Fruit fly (Drosophila melanogaster) whole organism, embryonic: Measurements from ENCODE around the gene Srg3.

ENCODE experiments used
- Adf1 ChIP-seq: fragments of 200-800 bp; sonication (Bioruptor generic); IDR thresholded peaks from 2 replicates; pipeline ENCODE4 v1.3.6; 2022; ENCODE audit warnings: missing biosample characterization, missing genetic modification characterization
- Aef1 ChIP-seq: fragments of 200-800 bp; sonication (Bioruptor generic); IDR thresholded peaks from 3 replicates; pipeline ENCODE4 v1.3.6; 2022; ENCODE audit warnings: missing biosample characterization, missing genetic modification characterization
- Asciz ChIP-seq: fragments of 200-800 bp; sonication (Bioruptor generic); optimal IDR thresholded peaks from 2 replicates; lab custom pipeline; 2017; ENCODE audit warnings: missing biosample characterization, mild to moderate bottlenecking, missing genetic modification characterization, missing genetic modification reagents
- CG11695 ChIP-seq: fragments of 200-800 bp; sonication (Bioruptor generic); IDR thresholded peaks from 3 replicates; pipeline ENCODE4 v1.3.6; 2022; ENCODE audit warnings: missing biosample characterization, missing genetic modification characterization
- CG11696 ChIP-seq: fragments of 200-800 bp; sonication (Bioruptor generic); IDR thresholded peaks from 2 replicates; pipeline ENCODE4 v1.3.6; 2022; ENCODE audit warnings: missing biosample characterization, missing genetic modification characterization
- CG11723 ChIP-seq: fragments of 200-800 bp; sonication (Bioruptor generic); optimal IDR thresholded peaks from 2 replicates; lab custom pipeline; 2017; ENCODE audit warnings: missing biosample characterization, mild to moderate bottlenecking, missing genetic modification characterization
- CG12104 ChIP-seq: fragments of 200-800 bp; sonication (Bioruptor generic); optimal IDR thresholded peaks from 3 replicates; lab custom pipeline; 2016; ENCODE audit warnings: missing biosample characterization, missing genetic modification characterization
- CG13424 ChIP-seq: fragments of 200-800 bp; sonication (Bioruptor generic); optimal IDR thresholded peaks from 2 replicates; lab custom pipeline; 2019; ENCODE audit warnings: missing biosample characterization, mild to moderate bottlenecking, missing genetic modification characterization, moderate library complexity
- CG13775 ChIP-seq: fragments of 200-800 bp; sonication (Bioruptor generic); optimal IDR thresholded peaks from 3 replicates; lab custom pipeline; 2017; ENCODE audit warnings: missing biosample characterization, mild to moderate bottlenecking, missing genetic modification characterization
- CG17568 ChIP-seq: fragments of 200-800 bp; sonication (Bioruptor generic); optimal IDR thresholded peaks from 2 replicates; lab custom pipeline; 2018; ENCODE audit warnings: missing biosample characterization, mild to moderate bottlenecking, missing genetic modification characterization, moderate library complexity
- CG1792 ChIP-seq: fragments of 200-800 bp; sonication (Bioruptor generic); optimal IDR thresholded peaks from 2 replicates; lab custom pipeline; 2016; ENCODE audit warnings: missing biosample characterization, missing genetic modification characterization
- CG18011 ChIP-seq: fragments of 200-800 bp; sonication (Bioruptor generic); optimal IDR thresholded peaks from 2 replicates; lab custom pipeline; 2017; ENCODE audit warnings: missing biosample characterization, missing genetic modification characterization, mild to moderate bottlenecking, moderate library complexity, missing genotype
- CG18476 ChIP-seq: fragments of 200-800 bp; sonication (Bioruptor generic); optimal IDR thresholded peaks from 2 replicates; lab custom pipeline; 2016; ENCODE audit warnings: missing biosample characterization, mild to moderate bottlenecking, missing genetic modification characterization
- CG2116 ChIP-seq: fragments of 200-800 bp; sonication (Bioruptor generic); optimal IDR thresholded peaks from 3 replicates; lab custom pipeline; 2018; ENCODE audit warnings: missing biosample characterization, mild to moderate bottlenecking, missing genetic modification characterization
- CG4404 ChIP-seq: fragments of 200-800 bp; sonication (Bioruptor generic); IDR thresholded peaks from 2 replicates; pipeline ENCODE4 v1.3.6; 2022; ENCODE audit warnings: missing biosample characterization, missing genetic modification characterization
- CG5953 ChIP-seq: fragments of 200-800 bp; sonication (Bioruptor generic); IDR thresholded peaks from 2 replicates; pipeline ENCODE4 v1.3.6; 2022; ENCODE audit warnings: missing biosample characterization, missing genetic modification characterization
- CG7271 ChIP-seq: fragments of 200-800 bp; sonication (Bioruptor generic); optimal IDR thresholded peaks from 2 replicates; lab custom pipeline; 2018; ENCODE audit warnings: missing biosample characterization, mild to moderate bottlenecking, missing genetic modification characterization, moderate library complexity
- CG8944 ChIP-seq: fragments of 200-800 bp; sonication (Bioruptor generic); optimal IDR thresholded peaks from 3 replicates; lab custom pipeline; 2016; ENCODE audit warnings: missing biosample characterization, missing genetic modification characterization
- CG9727 ChIP-seq: fragments of 200-800 bp; sonication (Bioruptor generic); optimal IDR thresholded peaks from 3 replicates; lab custom pipeline; 2017; ENCODE audit warnings: missing biosample characterization, mild to moderate bottlenecking, missing genetic modification characterization
- Dll ChIP-seq: fragments of 200-800 bp; sonication (Bioruptor generic); IDR thresholded peaks from 4 replicates; pipeline ENCODE4 v1.3.6; 2022; ENCODE audit warnings: missing biosample characterization, missing genetic modification characterization; ENCODE audit not compliant: partially characterized antibody
- Ets65A ChIP-seq: fragments of 200-800 bp; sonication (Bioruptor generic); peaks from one replicate; lab custom pipeline; 2016; ENCODE audit warnings: missing biosample characterization, missing genetic modification characterization
- H15 ChIP-seq: fragments of 200-800 bp; sonication (Bioruptor generic); IDR thresholded peaks from 3 replicates; pipeline ENCODE4 v1.3.6; 2022; ENCODE audit warnings: missing biosample characterization, missing genetic modification characterization
- MBD-R2 ChIP-seq: fragments of 200-800 bp; sonication (Bioruptor generic); IDR thresholded peaks from 2 replicates; pipeline ENCODE4 v1.3.6; 2022; ENCODE audit warnings: missing biosample characterization, missing genetic modification characterization
- Max ChIP-seq: fragments of 200-800 bp; sonication (Bioruptor generic); optimal IDR thresholded peaks from 2 replicates; lab custom pipeline; 2016; ENCODE audit warnings: missing biosample characterization, mild to moderate bottlenecking, missing genetic modification characterization
- Nf-YC ChIP-seq: fragments of 200-800 bp; optimal IDR thresholded peaks from 3 replicates; lab custom pipeline; 2019; ENCODE audit warnings: missing biosample characterization, mild to moderate bottlenecking, missing genetic modification characterization, moderate library complexity
- Ptx1 ChIP-seq: fragments of 200-800 bp; sonication (Bioruptor generic); IDR thresholded peaks from 2 replicates; pipeline ENCODE4 v1.3.6; 2022; ENCODE audit warnings: missing biosample characterization, missing genetic modification characterization
- Ssrp ChIP-seq: fragments of 200-800 bp; sonication (Bioruptor generic); optimal IDR thresholded peaks from 2 replicates; lab custom pipeline; 2018; ENCODE audit warnings: missing biosample characterization, mild to moderate bottlenecking, missing genetic modification characterization, moderate library complexity
- Xrp1 ChIP-seq: fragments of 200-800 bp; sonication (Bioruptor generic); IDR thresholded peaks from 2 replicates; pipeline ENCODE4 v1.3.6; 2022; ENCODE audit warnings: missing biosample characterization, missing genetic modification characterization
- bbx ChIP-seq: fragments of 200-800 bp; sonication (Bioruptor generic); IDR thresholded peaks from 2 replicates; pipeline ENCODE4 v1.3.6; 2022; ENCODE audit warnings: missing biosample characterization, missing genetic modification characterization; ENCODE audit not compliant: partially characterized antibody
- bcd ChIP-seq: fragments of 200-800 bp; sonication (Bioruptor generic); optimal IDR thresholded peaks from 2 replicates; lab custom pipeline; 2017; ENCODE audit warnings: missing biosample characterization, mild to moderate bottlenecking, missing genetic modification characterization
- bsh ChIP-seq, 2 experiments: fragments of 200-800 bp; sonication (Bioruptor generic); optimal IDR thresholded peaks; 2 replicates each; lab custom pipeline; 2017 to 2018; ENCODE audit warnings: mild to moderate bottlenecking in 2 of 2, missing biosample characterization in 2 of 2, missing genetic modification characterization in 2 of 2, moderate library complexity in 1 of 2
- btn ChIP-seq: fragments of 200-800 bp; sonication (Bioruptor generic); optimal IDR thresholded peaks from 2 replicates; lab custom pipeline; 2016; ENCODE audit warnings: missing biosample characterization, missing genetic modification characterization
- cas ChIP-seq: fragments of 200-800 bp; sonication (Bioruptor generic); IDR thresholded peaks from 2 replicates; pipeline ENCODE4 v1.3.6; 2022; ENCODE audit warnings: missing biosample characterization, missing genetic modification characterization
- chm ChIP-seq: fragments of 200-800 bp; sonication (Bioruptor generic); IDR thresholded peaks from 2 replicates; pipeline ENCODE4 v1.3.6; 2022; ENCODE audit warnings: missing biosample characterization, missing genetic modification characterization
- chn ChIP-seq: fragments of 200-800 bp; sonication (Bioruptor generic); optimal IDR thresholded peaks from 2 replicates; lab custom pipeline; 2016; ENCODE audit warnings: missing biosample characterization, missing genetic modification characterization
- emc ChIP-seq: fragments of 200-800 bp; sonication (Bioruptor generic); optimal IDR thresholded peaks from 2 replicates; lab custom pipeline; 2016; ENCODE audit warnings: missing biosample characterization, missing genetic modification characterization
- ems ChIP-seq: fragments of 200-800 bp; sonication (Bioruptor generic); optimal IDR thresholded peaks from 3 replicates; lab custom pipeline; 2016; ENCODE audit warnings: missing biosample characterization, missing genetic modification characterization
- gem ChIP-seq: fragments of 200-800 bp; sonication (Bioruptor generic); optimal IDR thresholded peaks from 2 replicates; lab custom pipeline; 2019; ENCODE audit warnings: missing biosample characterization, mild to moderate bottlenecking, missing genetic modification characterization, moderate library complexity
- gfzf ChIP-seq: fragments of 200-800 bp; sonication (Bioruptor generic); optimal IDR thresholded peaks from 2 replicates; lab custom pipeline; 2016; ENCODE audit warnings: missing biosample characterization, mild to moderate bottlenecking, missing genetic modification characterization, moderate library complexity
- gsb ChIP-seq: fragments of 200-800 bp; sonication (Bioruptor generic); IDR thresholded peaks from 2 replicates; pipeline ENCODE4 v1.3.6; 2022; ENCODE audit warnings: missing biosample characterization, missing genetic modification characterization
- gsb-n ChIP-seq: fragments of 200-800 bp; sonication (Bioruptor generic); optimal IDR thresholded peaks from 3 replicates; lab custom pipeline; 2018; ENCODE audit warnings: missing biosample characterization, mild to moderate bottlenecking, missing genetic modification characterization
- ken ChIP-seq: fragments of 200-800 bp; sonication (Bioruptor generic); IDR thresholded peaks from 3 replicates; pipeline ENCODE4 v1.3.6; 2022; ENCODE audit warnings: missing biosample characterization, missing genetic modification characterization
- knrl ChIP-seq: fragments of 200-800 bp; sonication (Bioruptor generic); IDR thresholded peaks from 3 replicates; pipeline ENCODE4 v1.3.6; 2022; ENCODE audit warnings: missing biosample characterization, missing genetic modification characterization; ENCODE audit not compliant: partially characterized antibody
- luna ChIP-seq: fragments of 200-800 bp; sonication (Bioruptor generic); optimal IDR thresholded peaks from 2 replicates; lab custom pipeline; 2016; ENCODE audit warnings: missing biosample characterization, missing genetic modification characterization
- pita ChIP-seq: fragments of 200-800 bp; sonication (Bioruptor generic); optimal IDR thresholded peaks from 2 replicates; lab custom pipeline; 2017; ENCODE audit warnings: missing biosample characterization, mild to moderate bottlenecking, missing genetic modification characterization
- ranshi ChIP-seq: fragments of 200-800 bp; sonication (Bioruptor generic); IDR thresholded peaks from 2 replicates; pipeline ENCODE4 v1.3.6; 2022; ENCODE audit warnings: missing biosample characterization, missing genetic modification characterization
- row ChIP-seq: fragments of 200-800 bp; sonication (Bioruptor generic); IDR thresholded peaks from 3 replicates; pipeline ENCODE4 v1.3.6; 2022; ENCODE audit warnings: missing biosample characterization, missing genetic modification characterization
- ssp ChIP-seq: fragments of 200-800 bp; sonication (Bioruptor generic); IDR thresholded peaks from 2 replicates; pipeline ENCODE4 v1.3.6; 2022; ENCODE audit warnings: missing biosample characterization, missing genetic modification characterization
- toy ChIP-seq: fragments of 200-800 bp; sonication (Bioruptor generic); IDR thresholded peaks from 2 replicates; pipeline ENCODE4 v1.3.6; 2022; ENCODE audit warnings: missing biosample characterization, missing genetic modification characterization
- unc-4 ChIP-seq: fragments of 200-800 bp; sonication (Bioruptor generic); IDR thresholded peaks from 2 replicates; pipeline ENCODE4 v1.3.6; 2022; ENCODE audit warnings: missing biosample characterization, missing genetic modification characterization; ENCODE audit not compliant: partially characterized antibody

Srg3 gene

DNA sequence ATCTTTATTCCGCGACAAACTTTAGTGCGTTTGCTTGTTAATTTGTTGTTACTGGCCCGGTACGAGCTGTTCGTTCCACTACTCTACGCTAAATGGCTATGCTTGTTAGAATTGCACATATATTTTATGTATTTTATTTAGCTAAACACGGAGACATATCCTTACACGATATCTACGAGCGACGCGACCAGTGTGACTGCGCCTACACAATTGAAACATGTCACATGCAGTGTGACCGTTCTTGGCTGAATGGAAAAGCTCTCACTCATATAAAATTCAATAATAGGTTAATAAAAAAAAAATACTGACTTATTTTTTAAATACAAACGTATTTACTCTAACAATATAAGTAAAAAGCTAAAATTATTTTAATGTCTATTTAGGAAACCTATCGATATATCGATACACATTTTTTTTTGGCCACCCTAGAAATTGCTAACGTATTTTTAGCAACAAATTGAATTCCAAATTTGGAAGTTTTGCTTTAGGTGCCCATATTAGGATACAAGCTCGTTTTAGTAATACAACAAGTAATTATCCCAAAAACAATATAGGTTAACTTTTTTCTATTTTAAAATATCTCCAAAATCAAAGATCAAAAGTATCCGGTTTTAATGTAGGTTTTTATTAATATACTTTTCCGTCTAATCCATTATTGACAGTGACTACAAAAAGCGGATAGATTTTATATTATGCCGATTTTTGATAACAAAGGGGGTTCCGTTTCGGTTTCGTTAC lies 43.9 kb upstream of the Srg3 start, which contains the start of gene CG4080 (continued):
- no peak for TF ChIP-seq CG9727 (GFP tag; lab: Kevin White, UChicago)
- TF ChIP-seq ranshi = peak; percentile 82; the same call in 1 of the 2 replicates
- peak; percentile 72 for TF ChIP-seq bbx (GFP tag; lab: Robert Waterston, UW)
- peak; percentile 84 for TF ChIP-seq knrl (GFP tag; lab: Robert Waterston, UW)
- peak; percentile 44 for TF ChIP-seq Nf-YC (tag; lab: Kevin White, UChicago)
- TF ChIP-seq bcd (GFP tag; lab: Kevin White, UChicago) = no peak
- no peak for TF ChIP-seq ken
- no peak for TF ChIP-seq emc (GFP tag; lab: Kevin White, UChicago)
- peak; percentile 25 for TF ChIP-seq MBD-R2 (GFP tag; lab: Robert Waterston, UW)
- TF ChIP-seq pita (GFP tag; lab: Kevin White, UChicago) = no peak
- peak; percentile 89 for TF ChIP-seq CG2116
- no peak for TF ChIP-seq CG7271
- TF ChIP-seq CG18476 (GFP tag; lab: Kevin White, UChicago) = peak; percentile 30
- TF ChIP-seq CG8944 (GFP tag; lab: Kevin White, UChicago) = no peak
- TF ChIP-seq ssp = no peak
- peak; percentile 34 for TF ChIP-seq gem (tag; lab: Kevin White, UChicago)
- TF ChIP-seq gfzf (GFP tag; lab: Kevin White, UChicago) = peak; percentile 90
- peak; percentile 13; the same call in 1 of the 2 replicates for TF ChIP-seq chm
- peak; percentile 88 for TF ChIP-seq unc-4
- TF ChIP-seq Adf1 = no peak
- no peak for TF ChIP-seq luna (GFP tag; lab: Kevin White, UChicago)
- no peak for TF ChIP-seq btn (GFP tag; lab: Kevin White, UChicago)
- peak; percentile 89 for TF ChIP-seq Dll (GFP tag; lab: Robert Waterston, UW)
- 0 out of 2 replicates have a peak, but pooled peaks have one; percentile 41 for TF ChIP-seq CG5953 (GFP tag; lab: Robert Waterston, UW)
- TF ChIP-seq CG1792 = no peak
- peak; percentile 17 for TF ChIP-seq CG13424 (tag; lab: Kevin White, UChicago)
- TF ChIP-seq H15 = no peak
- TF ChIP-seq Ptx1 (GFP tag; lab: Robert Waterston, UW) = no peak
- no peak for TF ChIP-seq gsb (GFP tag; lab: Robert Waterston, UW)
- peak; percentile 35 for TF ChIP-seq ems (GFP tag; lab: Kevin White, UChicago)
- TF ChIP-seq Ssrp (tag; lab: Kevin White, UChicago) = no peak
- no peak for TF ChIP-seq Asciz (GFP tag; lab: Kevin White, UChicago)
- no peak for TF ChIP-seq cas (GFP tag; lab: Robert Waterston, UW)
- no peak for TF ChIP-seq CG4404 (GFP tag; lab: Robert Waterston, UW)
- no peak for TF ChIP-seq CG11695
- no peak for TF ChIP-seq CG11723 (GFP tag; lab: Kevin White, UChicago)
- TF ChIP-seq chn (GFP tag; lab: Kevin White, UChicago) = peak; percentile 32
- TF ChIP-seq Xrp1 (GFP tag; lab: Robert Waterston, UW) = no peak; the same call in 1 of the 2 replicates
- TF ChIP-seq CG12104 (GFP tag; lab: Kevin White, UChicago) = peak; percentile 4
- TF ChIP-seq CG11696 (GFP tag; lab: Robert Waterston, UW) = no peak
- peak; percentile 40 for TF ChIP-seq gsb-n (tag; lab: Kevin White, UChicago)
- TF ChIP-seq row (GFP tag; lab: Robert Waterston, UW) = peak; percentile 70
- TF ChIP-seq bsh (GFP tag; optimal IDR thresholded peaks at IDR 0.05; lab: Kevin White, UChicago) = peak in 1 of 2 experiments; percentile 22
- TF ChIP-seq CG13775 (GFP tag; lab: Kevin White, UChicago) = peak; percentile 6
- TF ChIP-seq Ets65A = peak; percentile 79
- TF ChIP-seq Max (GFP tag; lab: Kevin White, UChicago) = peak; percentile 38
- no peak for TF ChIP-seq toy (GFP tag; lab: Robert Waterston, UW)
- peak; percentile 13 for TF ChIP-seq CG18011
- peak; percentile 34 for TF ChIP-seq CG17568 (GFP tag; lab: Kevin White, UChicago)
- no peak for TF ChIP-seq Aef1
